Worm (Caenorhabditis elegans) whole organism, L4 larva: ENCODE results near the gene dolk-1.
"Not testable (repeated sequence)": the region's sequence is repeated elsewhere in the genome, so short reads cannot be mapped to it uniquely, and the experiment has no call there.

ENCODE experiments used
- R02D3.7 ChIP-seq: fragments of 150-350 bp; sonication (generic microtip); optimal IDR thresholded peaks from 3 replicates; lab custom pipeline; 2014; ENCODE audit warnings: missing biosample characterization, missing genetic modification characterization
- Y105C5A.15 ChIP-seq: fragments of 200-800 bp; sonication (Bioruptor generic); IDR thresholded peaks from 2 replicates; pipeline ENCODE4 v1.3.6; 2022; ENCODE audit warnings: missing genetic modification characterization, missing compliant biosample characterization
- Y5F2A.4 ChIP-seq: fragments of 200-800 bp; sonication (Bioruptor generic); optimal IDR thresholded peaks from 2 replicates; lab custom pipeline; 2018; ENCODE audit warnings: mild to moderate bottlenecking, missing genetic modification characterization, missing compliant biosample characterization
- aly-2 ChIP-seq: sonication (generic microtip); optimal IDR thresholded peaks from 2 replicates; lab custom pipeline; 2018; ENCODE audit warnings: missing biosample characterization, missing genetic modification characterization
- arid-1 ChIP-seq: fragments of 200-800 bp; sonication (Bioruptor generic); conservative IDR thresholded peaks from 2 replicates; pipeline ENCODE4 v1.3.6; 2022; ENCODE audit warnings: missing genetic modification reagents, missing genetic modification characterization, missing compliant biosample characterization
- ceh-44 ChIP-seq: fragments of 200-800 bp; sonication (Bioruptor generic); IDR thresholded peaks from 2 replicates; pipeline ENCODE4 v1.3.6; 2022; ENCODE audit warnings: missing genetic modification reagents, missing genetic modification characterization, missing compliant biosample characterization
- ceh-62 ChIP-seq: sonication (generic microtip); optimal IDR thresholded peaks from 2 replicates; lab custom pipeline; 2017; ENCODE audit warnings: missing biosample characterization, missing genetic modification characterization
- daf-12 ChIP-seq: fragments of 150-350 bp; optimal IDR thresholded peaks from 2 replicates; lab custom pipeline; 2014; ENCODE audit warnings: missing biosample characterization, missing genetic modification reagents, missing genetic modification characterization
- dmd-6 ChIP-seq: fragments of 200-800 bp; sonication (Bioruptor generic); IDR thresholded peaks from 2 replicates; pipeline ENCODE4 v1.3.6; 2022; ENCODE audit warnings: missing genetic modification reagents, missing genetic modification characterization, missing compliant biosample characterization
- dpl-1 ChIP-seq: fragments of 150-350 bp; optimal IDR thresholded peaks from 2 replicates; lab custom pipeline; 2014; ENCODE audit warnings: missing biosample characterization, missing genetic modification reagents, missing genetic modification characterization
- egl-27 ChIP-seq: sonication (generic microtip); optimal IDR thresholded peaks from 3 replicates; lab custom pipeline; 2017; ENCODE audit warnings: missing biosample characterization, missing genetic modification reagents, missing genetic modification characterization
- egl-43 ChIP-seq: fragments of 200-800 bp; sonication (Bioruptor generic); IDR thresholded peaks from 2 replicates; pipeline ENCODE4 v1.3.6; 2022; ENCODE audit warnings: missing genetic modification reagents, missing genetic modification characterization, missing compliant biosample characterization
- hlh-11 ChIP-seq: fragments of 200-800 bp; sonication (Bioruptor generic); optimal IDR thresholded peaks from 2 replicates; lab custom pipeline; 2018; ENCODE audit warnings: mild to moderate bottlenecking, missing genetic modification characterization, missing compliant biosample characterization
- hlh-30 ChIP-seq: sonication (generic microtip); optimal IDR thresholded peaks from 2 replicates; lab custom pipeline; 2017; ENCODE audit warnings: antibody characterized with exemption, mild to moderate bottlenecking, missing genetic modification characterization, missing compliant biosample characterization; ENCODE audit not compliant: insufficient read depth
- hmg-1.1 ChIP-seq: fragments of 200-800 bp; sonication (Bioruptor generic); IDR thresholded peaks from 2 replicates; pipeline ENCODE4 v1.3.6; 2022; ENCODE audit warnings: missing genetic modification reagents, missing genetic modification characterization, missing compliant biosample characterization
- lin-1 ChIP-seq: fragments of 200-800 bp; sonication (Bioruptor generic); IDR thresholded peaks from 2 replicates; pipeline ENCODE4 v1.3.6; 2022; ENCODE audit warnings: missing genetic modification reagents, missing genetic modification characterization, missing compliant biosample characterization
- lin-15B ChIP-seq: fragments of 150-350 bp; sonication (generic microtip); optimal IDR thresholded peaks from 3 replicates; lab custom pipeline; 2014; ENCODE audit warnings: missing biosample characterization, missing genetic modification characterization
- lin-38 ChIP-seq: fragments of 200-800 bp; sonication (Bioruptor generic); IDR thresholded peaks from 2 replicates; pipeline ENCODE4 v1.3.6; 2022; ENCODE audit warnings: missing genetic modification reagents, missing genetic modification characterization, missing compliant biosample characterization
- madf-9 ChIP-seq: fragments of 200-800 bp; sonication (Bioruptor generic); conservative IDR thresholded peaks from 2 replicates; pipeline ENCODE4 v1.3.6; 2022; ENCODE audit warnings: missing genetic modification reagents, missing genetic modification characterization, missing compliant biosample characterization
- mes-2 ChIP-seq: sonication (generic microtip); optimal IDR thresholded peaks from 2 replicates; lab custom pipeline; 2016; ENCODE audit warnings: missing genotype, mild to moderate bottlenecking, missing genetic modification characterization, missing compliant biosample characterization; ENCODE audit not compliant: poor library complexity, severe bottlenecking
- nhr-48 ChIP-seq: sonication (generic microtip); optimal IDR thresholded peaks from 2 replicates; lab custom pipeline; 2016; ENCODE audit warnings: mild to moderate bottlenecking, missing genetic modification characterization, missing compliant biosample characterization
- nhr-6 ChIP-seq: fragments of 150-350 bp; optimal IDR thresholded peaks from 2 replicates; lab custom pipeline; 2014; ENCODE audit warnings: missing biosample characterization, missing genetic modification characterization
- pha-4 ChIP-seq, 2 experiments: fragments of 150-350 bp in 1 of 2; fragments of 200-800 bp in 1 of 2; sonication (Bioruptor generic) in 1 of 2; IDR thresholded peaks in 1 of 2; optimal IDR thresholded peaks in 1 of 2; 2 replicates each; pipeline versions ENCODE4 v1.3.6 to Lab custom; 2014 to 2022; ENCODE audit warnings: missing genetic modification characterization in 2 of 2, missing genetic modification reagents in 2 of 2, missing biosample characterization in 1 of 2, missing compliant biosample characterization in 1 of 2
- pqm-1 ChIP-seq: sonication (generic microtip); optimal IDR thresholded peaks from 2 replicates; lab custom pipeline; 2017; ENCODE audit warnings: missing biosample characterization, missing genetic modification characterization
- set-16 ChIP-seq: fragments of 200-800 bp; sonication (Bioruptor generic); IDR thresholded peaks from 2 replicates; pipeline ENCODE4 v1.3.6; 2022; ENCODE audit warnings: missing genetic modification reagents, missing genetic modification characterization, missing compliant biosample characterization
- snpc-1.2 ChIP-seq: fragments of 200-800 bp; sonication (Bioruptor generic); IDR thresholded peaks from 2 replicates; pipeline ENCODE4 v1.3.6; 2022; ENCODE audit warnings: missing genetic modification reagents, missing genetic modification characterization, missing compliant biosample characterization
- tra-1 ChIP-seq: fragments of 200-800 bp; sonication (Bioruptor generic); IDR thresholded peaks from 2 replicates; pipeline ENCODE4 v1.3.6; 2022; ENCODE audit warnings: missing genetic modification reagents, missing genetic modification characterization, missing compliant biosample characterization
- unc-62 ChIP-seq, 3 experiments: fragments of 150-350 bp in 1 of 3; sonication (generic microtip); optimal IDR thresholded peaks in 2 of 3; peaks in 1 of 3; 1 replicate in 1 of 3; 2 replicates in 2 of 3; lab custom pipeline; 2014 to 2017; ENCODE audit warnings: missing biosample characterization in 3 of 3, missing genetic modification characterization in 3 of 3, missing genetic modification reagents in 3 of 3, missing genotype in 1 of 3
- vab-7 ChIP-seq: fragments of 200-800 bp; sonication (Bioruptor generic); IDR thresholded peaks from 2 replicates; pipeline ENCODE4 v1.3.6; 2022; ENCODE audit warnings: missing genetic modification reagents, missing genetic modification characterization, missing compliant biosample characterization
- zfp-3 ChIP-seq: fragments of 200-800 bp; sonication (Bioruptor generic); conservative IDR thresholded peaks from 2 replicates; pipeline ENCODE4 v1.3.6; 2022; ENCODE audit warnings: missing genetic modification reagents, missing genetic modification characterization, missing compliant biosample characterization
- ztf-11 ChIP-seq: fragments of 150-350 bp; optimal IDR thresholded peaks from 2 replicates; lab custom pipeline; 2014; ENCODE audit warnings: missing biosample characterization, missing genetic modification characterization

dolk-1 gene

ce11 chrIII:11974414-11974813 is 41.0 kb upstream of the dolk-1 start, which contains the start of gene Y56A3A.31:
Gene Y56A3A.31 (plus strand): TSS chrIII:11974477.
- TF ChIP-seq hlh-30 (tag; lab: Kevin White, UChicago): peak; percentile 14
- TF ChIP-seq Y105C5A.15 (GFP tag; lab: Robert Waterston, UW): no peak
- peak; percentile 74 for TF ChIP-seq dpl-1 (GFP tag; lab: Kevin White, UChicago)
- TF ChIP-seq mes-2 (tag; lab: Kevin White, UChicago): peak; percentile 65
- TF ChIP-seq zfp-3 (GFP tag; lab: Robert Waterston, UW): no peak

DNA sequence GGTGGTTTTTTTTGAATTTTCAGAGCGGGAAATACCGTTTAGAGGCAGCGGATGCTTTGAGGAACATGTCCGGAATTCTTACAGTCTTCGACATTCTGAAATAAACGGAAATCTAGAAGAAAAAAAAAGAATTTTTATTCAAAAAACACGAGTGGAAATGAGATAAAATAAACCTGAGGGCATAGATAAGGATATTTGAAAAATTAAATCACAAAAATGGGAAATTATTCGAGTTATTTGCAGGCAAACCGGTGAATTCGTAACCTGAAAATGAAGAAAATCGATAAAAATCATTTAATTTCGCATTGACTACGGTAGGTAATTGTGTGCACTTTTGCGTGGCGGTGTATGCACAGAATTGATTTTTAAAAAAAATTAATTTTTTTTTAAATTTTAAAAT is 40.6 kb upstream of the dolk-1 start, which contains the start of gene ung-1:
ung-1 (minus strand) TSS at position 101 of the 400 bp plus-strand sequence.
- TF ChIP-seq daf-12 (tag; lab: Kevin White, UChicago): no peak
- TF ChIP-seq nhr-6 (tag; lab: Kevin White, UChicago): no peak
- TF ChIP-seq tra-1 (GFP tag; lab: Robert Waterston, UW): no peak
- no peak for TF ChIP-seq snpc-1.2
- TF ChIP-seq Y5F2A.4 (GFP tag; lab: Kevin White, UChicago): no peak
- no peak for TF ChIP-seq lin-1 (GFP tag; lab: Robert Waterston, UW)
- no peak for TF ChIP-seq pqm-1 (tag; lab: Kevin White, UChicago)
- TF ChIP-seq ztf-11 (tag; lab: Kevin White, UChicago): no peak
- TF ChIP-seq lin-15B (tag; lab: Kevin White, UChicago): no peak
- no peak for TF ChIP-seq pha-4 (GFP tag; IDR thresholded peaks at IDR 0.05; lab: Robert Waterston, UW)
- TF ChIP-seq pha-4 (tag; optimal IDR thresholded peaks at IDR 0.05; lab: Kevin White, UChicago): no peak
- TF ChIP-seq hlh-11 (tag; lab: Kevin White, UChicago): no peak
- TF ChIP-seq ceh-62 (tag; lab: Kevin White, UChicago): no peak
- no peak for TF ChIP-seq R02D3.7 (tag; lab: Kevin White, UChicago)
- no peak for TF ChIP-seq aly-2

- TF ChIP-seq tra-1 (GFP tag; lab: Robert Waterston, UW) (no peak), egl-27 (tag; lab: Kevin White, UChicago) (no peak), nhr-48 (no peak), unc-62 (GFP tag; optimal IDR thresholded peaks at IDR 0.05 in 1 of 2; lab: Kevin White, UChicago) (peak in 1 of 2 experiments; percentile 33), unc-62 (tag; optimal IDR thresholded peaks at IDR 0.05; lab: Kevin White, UChicago) (no peak)
Observed at ce11 chrIII:11971342-11971741, 37.9 kb upstream of the dolk-1 start, which contains the start of gene Y56A3A.28. Gene Y56A3A.28 (minus strand): TSS chrIII:11971374.

ce11 chrIII:11967049-11967448 is 33.6 kb upstream of the dolk-1 start:
- TF ChIP-seq madf-9 (GFP tag; lab: Robert Waterston, UW): peak; percentile 35; the same call in 1 of the 2 replicates
- 0 out of 2 replicates have a peak, but pooled peaks have one; percentile 52 for TF ChIP-seq ceh-44 (GFP tag; lab: Robert Waterston, UW)
- TF ChIP-seq hmg-1.1 (GFP tag; lab: Robert Waterston, UW): peak; percentile 59
- peak; percentile 61; the same call in 1 of the 2 replicates for TF ChIP-seq snpc-1.2
- 0 out of 2 replicates have a peak, but pooled peaks have one; percentile 30 for TF ChIP-seq arid-1 (GFP tag; lab: Robert Waterston, UW)
- TF ChIP-seq egl-43 (GFP tag; lab: Robert Waterston, UW): 0 out of 2 replicates have a peak, but pooled peaks have one; percentile 12
- TF ChIP-seq pha-4 (GFP tag; IDR thresholded peaks at IDR 0.05; lab: Robert Waterston, UW): peak; percentile 9; the same call in 1 of the 2 replicates
- TF ChIP-seq pha-4 (tag; optimal IDR thresholded peaks at IDR 0.05; lab: Kevin White, UChicago): not testable (repeated sequence)
- TF ChIP-seq set-16 (GFP tag; lab: Robert Waterston, UW): peak; percentile 97
- peak; percentile 66 for TF ChIP-seq lin-38 (GFP tag; lab: Robert Waterston, UW)
- 0 out of 2 replicates have a peak, but pooled peaks have one; percentile 20 for TF ChIP-seq vab-7 (GFP tag; lab: Robert Waterston, UW)
- TF ChIP-seq dmd-6: peak; percentile 10; the same call in 1 of the 2 replicates
